Fruit fly (Drosophila melanogaster) Kc167 (cell line): ENCODE measurements around the gene Piezo.

Experiments used
- Myc ChIP-seq: fragments of >200 bp; optimal IDR thresholded peaks from 2 replicates; lab custom pipeline; 2017; ENCODE audit warnings: missing external identifiers
- h ChIP-seq: fragments of >200 bp; optimal IDR thresholded peaks from 3 replicates; lab custom pipeline; 2018; ENCODE audit warnings: missing external identifiers
- insv ChIP-seq: fragments of >200 bp; optimal IDR thresholded peaks from 3 replicates; lab custom pipeline; 2018; ENCODE audit warnings: missing external identifiers

dm6 chr2L:8161994-8162306, 923 bp upstream of the Piezo start:
- no peak for TF ChIP-seq Myc (lab: Kevin White, UChicago)
- TF ChIP-seq insv (lab: Kevin White, UChicago): no peak
- no peak for TF ChIP-seq h (lab: Kevin White, UChicago)
